Fruit fly (Drosophila melanogaster) S2 (cell line): ENCODE measurements around the gene CG3679.

Source experiments
- CG8478 ChIP-seq: fragments of >200 bp; optimal IDR thresholded peaks from 2 replicates; lab custom pipeline; 2018
- CTCF ChIP-seq, 2 experiments: fragments of >200 bp; optimal IDR thresholded peaks; 2 replicates each; lab custom pipeline; 2018

- TF ChIP-seq CTCF (optimal IDR thresholded peaks at IDR 0.05; lab: Kevin White, UChicago): no peak
- no peak for TF ChIP-seq CG8478 (lab: Kevin White, UChicago)
Observed at dm6 chrX:16333434-16334141, 29.9 kb downstream of the CG3679 start, which contains the start of the genes CG9921 and Dsp1.
